Worm (Caenorhabditis elegans) whole organism, L2 larva: ENCODE results near the gene msp-56.

Experiments used
- C34F6.9 ChIP-seq: fragments of 150-350 bp; optimal IDR thresholded peaks from 2 replicates; lab custom pipeline; 2014; ENCODE audit warnings: missing biosample characterization, missing genetic modification characterization
- F13H6.1 ChIP-seq: sonication (generic microtip); optimal IDR thresholded peaks from 2 replicates; lab custom pipeline; 2016; ENCODE audit warnings: missing genetic modification characterization, missing compliant biosample characterization
- Y55F3AM.14 ChIP-seq: fragments of 200-800 bp; sonication (Bioruptor generic); optimal IDR thresholded peaks from 2 replicates; lab custom pipeline; 2018; ENCODE audit warnings: mild to moderate bottlenecking, missing genetic modification characterization, missing compliant biosample characterization
- ZK546.5 ChIP-seq: sonication (generic microtip); optimal IDR thresholded peaks from 2 replicates; lab custom pipeline; 2017; ENCODE audit warnings: missing biosample characterization, missing genetic modification characterization
- alr-1 ChIP-seq: fragments of 150-350 bp; optimal IDR thresholded peaks from 2 replicates; lab custom pipeline; 2014; ENCODE audit warnings: missing biosample characterization, missing genetic modification characterization
- aly-2 ChIP-seq: fragments of 150-350 bp; optimal IDR thresholded peaks from 2 replicates; lab custom pipeline; 2014; ENCODE audit warnings: missing biosample characterization, missing genetic modification characterization
- blmp-1 ChIP-seq: sonication (generic microtip); optimal IDR thresholded peaks from 2 replicates; lab custom pipeline; 2017; ENCODE audit warnings: missing genetic modification characterization, mild to moderate bottlenecking, missing compliant biosample characterization, antibody characterized with exemption, moderate library complexity; ENCODE audit not compliant: insufficient read depth
- ceh-16 ChIP-seq: fragments of 150-350 bp; optimal IDR thresholded peaks from 2 replicates; lab custom pipeline; 2014; ENCODE audit warnings: missing biosample characterization, missing genetic modification characterization
- ceh-82 ChIP-seq: fragments of 150-350 bp; optimal IDR thresholded peaks from 2 replicates; lab custom pipeline; 2014; ENCODE audit warnings: missing biosample characterization, missing genetic modification characterization
- crh-2 ChIP-seq: sonication (generic microtip); optimal IDR thresholded peaks from 2 replicates; lab custom pipeline; 2017; ENCODE audit warnings: missing biosample characterization, missing genetic modification characterization
- dmd-4 ChIP-seq: sonication (generic microtip); optimal IDR thresholded peaks from 2 replicates; lab custom pipeline; 2017; ENCODE audit warnings: missing biosample characterization, missing genetic modification characterization
- egl-27 ChIP-seq: sonication (generic microtip); optimal IDR thresholded peaks from 3 replicates; lab custom pipeline; 2017; ENCODE audit warnings: missing biosample characterization, missing genetic modification reagents, missing genetic modification characterization
- elt-3 ChIP-seq: sonication (generic microtip); optimal IDR thresholded peaks from 2 replicates; lab custom pipeline; 2017; ENCODE audit warnings: missing biosample characterization, missing genetic modification characterization
- fos-1 ChIP-seq: fragments of 150-350 bp; optimal IDR thresholded peaks from 2 replicates; lab custom pipeline; 2014; ENCODE audit warnings: missing biosample characterization, missing genetic modification characterization
- gmeb-1 ChIP-seq: fragments of 150-350 bp; optimal IDR thresholded peaks from 2 replicates; lab custom pipeline; 2014; ENCODE audit warnings: missing biosample characterization, missing genetic modification characterization
- lin-13 ChIP-seq: fragments of 150-350 bp; optimal IDR thresholded peaks from 2 replicates; lab custom pipeline; 2014; ENCODE audit warnings: missing biosample characterization, missing genetic modification reagents, missing genetic modification characterization
- lsy-2 ChIP-seq, 2 experiments: fragments of 150-350 bp in 1 of 2; sonication (generic microtip) in 1 of 2; optimal IDR thresholded peaks; 2 replicates each; lab custom pipeline; 2014 to 2017; ENCODE audit warnings: missing biosample characterization in 2 of 2, missing genetic modification characterization in 2 of 2
- mab-5 ChIP-seq: fragments of 150-350 bp; optimal IDR thresholded peaks from 2 replicates; lab custom pipeline; 2014; ENCODE audit warnings: missing biosample characterization, missing genetic modification characterization
- mdl-1 ChIP-seq, 2 experiments: fragments of 150-350 bp in 1 of 2; sonication (generic microtip) in 1 of 2; optimal IDR thresholded peaks; 2 replicates each; lab custom pipeline; 2017; ENCODE audit warnings: missing biosample characterization in 2 of 2, missing genetic modification characterization in 2 of 2
- nhr-11 ChIP-seq: fragments of 150-350 bp; optimal IDR thresholded peaks from 2 replicates; lab custom pipeline; 2014; ENCODE audit warnings: missing biosample characterization, missing genetic modification characterization
- nhr-129 ChIP-seq: fragments of 150-350 bp; optimal IDR thresholded peaks from 2 replicates; lab custom pipeline; 2014; ENCODE audit warnings: missing biosample characterization, missing genetic modification characterization
- nhr-21 ChIP-seq: fragments of 150-350 bp; optimal IDR thresholded peaks from 2 replicates; lab custom pipeline; 2014; ENCODE audit warnings: missing biosample characterization, missing genetic modification characterization
- nhr-237 ChIP-seq: fragments of 150-350 bp; optimal IDR thresholded peaks from 2 replicates; lab custom pipeline; 2014; ENCODE audit warnings: missing biosample characterization, missing genetic modification characterization
- nhr-25 ChIP-seq: fragments of 150-350 bp; sonication (generic microtip); optimal IDR thresholded peaks from 3 replicates; lab custom pipeline; 2014; ENCODE audit warnings: missing biosample characterization, missing genetic modification characterization
- nhr-6 ChIP-seq: fragments of 150-350 bp; optimal IDR thresholded peaks from 2 replicates; lab custom pipeline; 2014; ENCODE audit warnings: missing biosample characterization, missing genetic modification characterization
- nhr-77 ChIP-seq: fragments of 150-350 bp; optimal IDR thresholded peaks from 2 replicates; lab custom pipeline; 2014; ENCODE audit warnings: missing biosample characterization, missing genetic modification characterization
- peb-1 ChIP-seq: fragments of 150-350 bp; optimal IDR thresholded peaks from 2 replicates; lab custom pipeline; 2014; ENCODE audit warnings: missing biosample characterization, missing genetic modification characterization
- sma-3 ChIP-seq: sonication (generic microtip); optimal IDR thresholded peaks from 2 replicates; lab custom pipeline; 2016; ENCODE audit warnings: missing genetic modification reagents, missing genetic modification characterization, missing compliant biosample characterization
- sma-9 ChIP-seq, 2 experiments: fragments of 150-350 bp in 1 of 2; sonication (generic microtip) in 1 of 2; optimal IDR thresholded peaks; 2 replicates each; lab custom pipeline; 2014 to 2016; ENCODE audit warnings: missing genetic modification characterization in 2 of 2, mild to moderate bottlenecking in 1 of 2, missing biosample characterization in 1 of 2, missing compliant biosample characterization in 1 of 2, missing genetic modification reagents in 1 of 2, moderate library complexity in 1 of 2
- unc-55 ChIP-seq: fragments of 150-350 bp; sonication (generic microtip); optimal IDR thresholded peaks from 3 replicates; lab custom pipeline; 2014; ENCODE audit warnings: missing biosample characterization, missing genetic modification reagents, missing genetic modification characterization
- ztf-4 ChIP-seq: fragments of 150-350 bp; optimal IDR thresholded peaks from 2 replicates; lab custom pipeline; 2014; ENCODE audit warnings: missing biosample characterization, missing genetic modification characterization

msp-56 gene

ce11 chrIV:9799664-9800063, 41.7 kb upstream of the msp-56 start:
- TF ChIP-seq ZK546.5 (no peak), sma-9 (GFP tag; optimal IDR thresholded peaks at IDR 0.05; lab: Kevin White, UChicago) (peak; percentile 14), sma-9 (tag; optimal IDR thresholded peaks at IDR 0.05; lab: Kevin White, UChicago) (no peak), dmd-4 (tag; lab: Kevin White, UChicago) (no peak), elt-3 (tag; lab: Kevin White, UChicago) (no peak), nhr-11 (tag; lab: Kevin White, UChicago) (no peak), aly-2 (tag; lab: Kevin White, UChicago) (no peak), nhr-129 (tag; lab: Kevin White, UChicago) (no peak)

- TF ChIP-seq nhr-25 (tag; lab: Kevin White, UChicago), result no peak
- TF ChIP-seq nhr-77, result no peak
- peak; percentile 21 for TF ChIP-seq nhr-129 (tag; lab: Kevin White, UChicago)
- TF ChIP-seq gmeb-1 (tag; lab: Kevin White, UChicago), result peak; percentile 48
- peak; percentile 34 for TF ChIP-seq blmp-1 (tag; lab: Kevin White, UChicago)
- peak; percentile 91 for TF ChIP-seq fos-1 (tag; lab: Kevin White, UChicago)
- TF ChIP-seq sma-3 (GFP tag; lab: Kevin White, UChicago), result peak; percentile 24
- TF ChIP-seq F13H6.1 (tag; lab: Kevin White, UChicago), result peak; percentile 25
- peak; percentile 78 for TF ChIP-seq crh-2 (tag; lab: Kevin White, UChicago)
- TF ChIP-seq sma-9 (GFP tag; optimal IDR thresholded peaks at IDR 0.05; lab: Kevin White, UChicago), result peak; percentile 83
- TF ChIP-seq sma-9 (tag; optimal IDR thresholded peaks at IDR 0.05; lab: Kevin White, UChicago), result no peak
- TF ChIP-seq peb-1, result no peak
- TF ChIP-seq ZK546.5, result no peak
Observed at ce11 chrIV:9801418-9801817, 39.9 kb upstream of the msp-56 start.

- TF ChIP-seq ceh-16 (tag; lab: Kevin White, UChicago) (no peak), sma-9 (GFP tag; optimal IDR thresholded peaks at IDR 0.05; lab: Kevin White, UChicago) (peak; percentile 62), sma-9 (tag; optimal IDR thresholded peaks at IDR 0.05; lab: Kevin White, UChicago) (no peak), nhr-25 (tag; lab: Kevin White, UChicago) (no peak), fos-1 (tag; lab: Kevin White, UChicago) (peak; percentile 72), nhr-6 (tag; lab: Kevin White, UChicago) (no peak), crh-2 (tag; lab: Kevin White, UChicago) (peak; percentile 33), C34F6.9 (tag; lab: Kevin White, UChicago) (peak; percentile 30), mab-5 (tag; lab: Kevin White, UChicago) (no peak), ceh-82 (tag; lab: Kevin White, UChicago) (no peak), blmp-1 (tag; lab: Kevin White, UChicago) (peak; percentile 91), F13H6.1 (tag; lab: Kevin White, UChicago) (peak; percentile 1), lsy-2 (tag; optimal IDR thresholded peaks at IDR 0.05; lab: Kevin White, UChicago) (peak in 1 of 2 experiments; percentile 24)
Observed at ce11 chrIV:9802711-9803110, 38.6 kb upstream of the msp-56 start, which contains the start of gene fat-3. Gene fat-3 (plus strand): TSS chrIV:9803023.

ce11 chrIV:9803544-9803943, 37.8 kb upstream of the msp-56 start:
- TF ChIP-seq unc-55 (no peak), C34F6.9 (tag; lab: Kevin White, UChicago) (peak; percentile 58), blmp-1 (tag; lab: Kevin White, UChicago) (peak; percentile 37), lin-13 (GFP tag; lab: Kevin White, UChicago) (peak; percentile 51), ztf-4 (tag; lab: Kevin White, UChicago) (no peak), nhr-129 (tag; lab: Kevin White, UChicago) (peak; percentile 62), mdl-1 (tag; optimal IDR thresholded peaks at IDR 0.05; lab: Kevin White, UChicago) (peak in 1 of 2 experiments; percentile 28), nhr-25 (tag; lab: Kevin White, UChicago) (peak; percentile 65), sma-3 (GFP tag; lab: Kevin White, UChicago) (peak; percentile 60), crh-2 (tag; lab: Kevin White, UChicago) (peak; percentile 81), egl-27 (peak; percentile 22), mab-5 (tag; lab: Kevin White, UChicago) (peak; percentile 16), F13H6.1 (tag; lab: Kevin White, UChicago) (peak; percentile 79), fos-1 (tag; lab: Kevin White, UChicago) (peak; percentile 85), nhr-237 (tag; lab: Kevin White, UChicago) (no peak), alr-1 (no peak), nhr-21 (peak; percentile 9), Y55F3AM.14 (GFP tag; lab: Kevin White, UChicago) (no peak), nhr-11 (tag; lab: Kevin White, UChicago) (no peak), nhr-77 (no peak), sma-9 (GFP tag; optimal IDR thresholded peaks at IDR 0.05; lab: Kevin White, UChicago) (peak; percentile 88), sma-9 (tag; optimal IDR thresholded peaks at IDR 0.05; lab: Kevin White, UChicago) (no peak), gmeb-1 (tag; lab: Kevin White, UChicago) (peak; percentile 52), nhr-6 (tag; lab: Kevin White, UChicago) (peak; percentile 8), lsy-2 (tag; optimal IDR thresholded peaks at IDR 0.05; lab: Kevin White, UChicago) (peak in 1 of 2 experiments; percentile 67)
